Fruit fly (Drosophila melanogaster): ENCODE measurements around the gene mrn.

mrn gene

DNA sequence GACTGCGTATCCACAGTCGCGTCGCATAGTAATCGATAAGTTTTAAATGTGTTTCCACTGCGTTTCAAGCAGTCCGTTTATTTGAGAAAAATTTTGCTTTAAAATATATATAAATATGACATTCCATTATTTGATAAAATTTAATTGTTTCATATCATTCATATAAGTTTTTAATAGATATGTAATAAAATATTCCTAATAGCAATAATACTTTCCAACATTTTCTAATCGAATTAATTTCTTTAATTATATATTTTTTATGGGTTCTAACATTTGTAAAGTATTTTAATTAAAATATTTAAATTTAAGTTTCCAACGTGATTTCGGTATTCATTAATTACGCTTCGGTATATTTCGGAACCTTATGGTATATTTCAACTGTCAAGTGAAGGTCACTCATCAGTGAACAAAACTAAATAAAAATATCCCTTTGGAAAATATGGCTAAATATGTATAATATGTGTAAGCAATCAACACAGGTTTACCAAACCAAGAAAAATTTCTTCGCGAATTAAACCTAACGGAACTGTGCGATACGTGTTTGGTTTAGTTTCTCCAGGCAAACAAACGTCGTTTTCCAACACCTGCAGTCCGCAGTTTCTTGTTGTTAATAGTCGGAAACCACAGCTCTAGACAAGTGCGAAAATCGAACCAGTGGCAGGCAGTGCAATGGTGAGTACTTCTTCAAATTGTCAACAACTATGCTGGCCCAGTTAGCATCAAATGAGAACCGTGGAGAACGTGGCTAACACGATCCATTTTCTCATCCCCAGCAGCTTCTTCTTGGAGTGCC is 17.1 kb downstream of the mrn start, which contains the start of the genes CG7739 and SCCRO (continued):
- TF ChIP-seq croc (GFP tag; conservative IDR thresholded peaks at IDR 0.05) (no peak), ttk (GFP tag; IDR thresholded peaks at IDR 0.05) (peak; percentile 66), yki (optimal IDR thresholded peaks at IDR 0.05) (no peak), hb (GFP tag; IDR thresholded peaks at IDR 0.05; ENCODE audit: partially characterized antibody) (no peak), CG4730 (GFP tag; IDR thresholded peaks at IDR 0.05) (peak; percentile 56; the same call in 1 of the 2 replicates), CG8290 (GFP tag; optimal IDR thresholded peaks at IDR 0.05) (no peak), CG8290 (tag; optimal IDR thresholded peaks at IDR 0.05) (no peak), Mad (GFP tag; optimal IDR thresholded peaks at IDR 0.05) (peak; percentile 42), bcd (GFP tag; optimal IDR thresholded peaks at IDR 0.05) (no peak), Rfx (GFP tag; IDR thresholded peaks at IDR 0.05) (peak; percentile 77), fu2 (GFP tag; optimal IDR thresholded peaks at IDR 0.05) (peak; percentile 14), D19B (GFP tag; optimal IDR thresholded peaks at IDR 0.05) (no peak), Scr (GFP tag; IDR thresholded peaks at IDR 0.05; ENCODE audit: partially characterized antibody) (peak; percentile 66), CG1832 (GFP tag; optimal IDR thresholded peaks at IDR 0.05) (no peak), NfI (GFP tag; optimal IDR thresholded peaks at IDR 0.05) (peak; percentile 63), CG7928 (GFP tag; optimal IDR thresholded peaks at IDR 0.05) (no peak), CG11560 (tag; IDR thresholded peaks at IDR 0.05) (no peak; the same call in 2 of the 3 replicates), btn (GFP tag; optimal IDR thresholded peaks at IDR 0.05) (no peak), bigmax (GFP tag; optimal IDR thresholded peaks at IDR 0.05) (no peak), CG6791 (GFP tag; IDR thresholded peaks at IDR 0.05; ENCODE audit: partially characterized antibody) (peak; percentile 46; the same call in 2 of the 3 replicates), unc-4 (GFP tag; IDR thresholded peaks at IDR 0.05; ENCODE audit: partially characterized antibody) (peak; percentile 59), pan (optimal IDR thresholded peaks at IDR 0.05) (no peak), pan (GFP tag; optimal IDR thresholded peaks at IDR 0.05 in 1 of 2, IDR thresholded peaks at IDR 0.05 in 1 of 2) (peak in 1 of 2 experiments; percentile 85), PHDP (tag; optimal IDR thresholded peaks at IDR 0.05) (peak; percentile 64), CG4707 (GFP tag; optimal IDR thresholded peaks at IDR 0.05) (no peak), fd3F (GFP tag; optimal IDR thresholded peaks at IDR 0.05) (peak; percentile 59), slou (GFP tag; optimal IDR thresholded peaks at IDR 0.05) (no peak), CG17359 (tag; optimal IDR thresholded peaks at IDR 0.05) (peak; percentile 54)

DNA sequence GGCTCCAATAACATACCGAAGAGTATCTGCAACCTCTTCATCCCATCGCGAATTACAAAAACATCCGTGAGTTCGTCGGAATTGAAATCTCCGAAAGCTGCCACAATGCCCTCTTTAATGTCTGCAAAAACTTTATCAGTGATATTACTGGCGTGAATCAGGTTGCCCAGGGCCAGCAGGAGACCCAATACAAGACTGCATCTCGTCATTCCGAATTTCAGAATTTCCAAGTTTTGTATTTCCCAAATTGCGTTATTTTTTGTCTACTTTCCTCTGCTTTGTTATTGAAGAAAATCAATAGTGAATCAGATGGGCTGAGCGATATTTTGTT is 17.6 kb downstream of the mrn start:
- TF ChIP-seq dati (GFP tag; IDR thresholded peaks at IDR 0.05) (no peak), Dbx (GFP tag; IDR thresholded peaks at IDR 0.05) (no peak), CG13287 (GFP tag; IDR thresholded peaks at IDR 0.05; ENCODE audit: partially characterized antibody) (no peak), onecut (GFP tag; IDR thresholded peaks at IDR 0.05) (peak; percentile 98), CG16863 (GFP tag; optimal IDR thresholded peaks at IDR 0.05) (no peak), nerfin-2 (GFP tag; IDR thresholded peaks at IDR 0.05; ENCODE audit: partially characterized antibody) (peak; percentile 28; the same call in 1 of the 2 replicates), CG17385 (GFP tag; optimal IDR thresholded peaks at IDR 0.05) (no peak), CG12744 (GFP tag; optimal IDR thresholded peaks at IDR 0.05) (no peak), gro (GFP tag; optimal IDR thresholded peaks at IDR 0.05) (no peak), Deaf1 (tag; optimal IDR thresholded peaks at IDR 0.05) (no peak), CG7963 (GFP tag; IDR thresholded peaks at IDR 0.05; ENCODE audit: partially characterized antibody) (peak; percentile 50; the same call in 1 of the 3 replicates), CG17328 (GFP tag; IDR thresholded peaks at IDR 0.05) (no peak), CG1603 (tag; optimal IDR thresholded peaks at IDR 0.05) (peak; percentile 30), CG17186 (GFP tag; optimal IDR thresholded peaks at IDR 0.05) (no peak), CG18619 (GFP tag; optimal IDR thresholded peaks at IDR 0.05) (no peak), hbn (GFP tag; IDR thresholded peaks at IDR 0.05; ENCODE audit: partially characterized antibody) (no peak), Dek (tag; optimal IDR thresholded peaks at IDR 0.05) (no peak), dmrt99B (tag; optimal IDR thresholded peaks at IDR 0.05) (no peak), CG10431 (GFP tag; optimal IDR thresholded peaks at IDR 0.05) (no peak), run (tag; optimal IDR thresholded peaks at IDR 0.05) (no peak), chinmo (GFP tag; IDR thresholded peaks at IDR 0.05; ENCODE audit: partially characterized antibody) (0 out of 4 replicates have a peak, but pooled peaks have one; percentile 72), Fer1 (GFP tag; optimal IDR thresholded peaks at IDR 0.05) (peak; percentile 27), Sry-δ (GFP tag; optimal IDR thresholded peaks at IDR 0.05) (peak; percentile 38)

Measured in whole organism, embryonic.